Fruit fly (Drosophila melanogaster): ENCODE results near the gene Trax.

Trax gene

DNA sequence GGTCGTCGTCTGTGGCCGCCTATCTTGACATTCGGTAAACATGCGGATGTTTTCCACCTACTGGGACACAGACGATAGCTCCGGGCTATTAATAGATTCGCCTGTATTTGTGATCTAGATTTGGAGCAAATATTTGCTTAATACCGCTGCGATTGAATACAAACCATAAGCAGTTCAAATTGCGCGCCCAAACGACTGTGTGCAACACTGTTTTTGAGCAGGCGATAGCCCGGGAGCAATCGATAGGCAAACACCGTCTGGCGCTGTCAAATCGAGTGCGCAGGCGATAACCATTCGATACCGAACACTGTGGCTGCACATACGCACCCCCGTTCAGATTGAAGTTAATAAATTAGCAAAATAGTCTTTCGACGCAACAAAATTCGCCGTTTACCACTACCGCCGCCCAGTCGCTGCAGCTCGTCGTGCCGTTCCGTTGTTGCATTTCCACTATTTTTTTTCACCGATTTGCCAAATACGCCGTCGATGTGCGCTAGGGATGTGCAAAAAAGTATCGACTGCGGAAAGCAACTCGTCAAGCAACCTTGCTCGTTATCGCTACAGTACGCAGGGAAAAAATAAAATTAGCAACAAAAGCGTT lies 46.7 kb downstream of the Trax start, which contains the start of gene Atx2 (continued):
- no peak for TF ChIP-seq salr (GFP tag; optimal IDR thresholded peaks at IDR 0.05)
- TF ChIP-seq Gug (GFP tag; IDR thresholded peaks at IDR 0.05) = no peak
- peak; percentile 32 for TF ChIP-seq Smox (GFP tag; optimal IDR thresholded peaks at IDR 0.05)
- TF ChIP-seq CG3032 (tag; optimal IDR thresholded peaks at IDR 0.05) = no peak
- TF ChIP-seq CG31627 (GFP tag; optimal IDR thresholded peaks at IDR 0.05) = peak; percentile 27
- no peak for TF ChIP-seq ss (GFP tag; optimal IDR thresholded peaks at IDR 0.05)
- peak; percentile 1 for TF ChIP-seq CG3919 (GFP tag; optimal IDR thresholded peaks at IDR 0.05)
- no peak for TF ChIP-seq CG6854 (GFP tag; optimal IDR thresholded peaks at IDR 0.05)
- TF ChIP-seq Hr4 (GFP tag; optimal IDR thresholded peaks at IDR 0.05) = no peak
- no peak for TF ChIP-seq Sox15 (GFP tag; optimal IDR thresholded peaks at IDR 0.05)
- no peak for TF ChIP-seq CG4318 (GFP tag; optimal IDR thresholded peaks at IDR 0.05)
- peak; percentile 5 for TF ChIP-seq CG6792 (GFP tag; optimal IDR thresholded peaks at IDR 0.05)
- no peak for TF ChIP-seq vri (GFP tag; optimal IDR thresholded peaks at IDR 0.05)
- peak; percentile 15 for TF ChIP-seq Eip75B (GFP tag; optimal IDR thresholded peaks at IDR 0.05)
- no peak for TF ChIP-seq eg (GFP tag; IDR thresholded peaks at IDR 0.05)
- no peak for TF ChIP-seq CG11762 (GFP tag; optimal IDR thresholded peaks at IDR 0.05; ENCODE audit: insufficient read depth)
- peak; percentile 40 for TF ChIP-seq Hr39 (GFP tag; optimal IDR thresholded peaks at IDR 0.05)
- no peak for TF ChIP-seq CG34406 (GFP tag; optimal IDR thresholded peaks at IDR 0.05)
- no peak for TF ChIP-seq CG8632 (GFP tag; optimal IDR thresholded peaks at IDR 0.05)
- no peak for TF ChIP-seq CG8319 (GFP tag; optimal IDR thresholded peaks at IDR 0.05)
- TF ChIP-seq fkh (GFP tag; optimal IDR thresholded peaks at IDR 0.05) = peak; percentile 59
- TF ChIP-seq CG8119 (GFP tag; IDR thresholded peaks at IDR 0.05) = no peak
- no peak for TF ChIP-seq fd85E (GFP tag; optimal IDR thresholded peaks at IDR 0.05)
- TF ChIP-seq CG7368 (GFP tag; optimal IDR thresholded peaks at IDR 0.05) = peak; percentile 13
- TF ChIP-seq CG32006 (GFP tag; optimal IDR thresholded peaks at IDR 0.05) = no peak

DNA sequence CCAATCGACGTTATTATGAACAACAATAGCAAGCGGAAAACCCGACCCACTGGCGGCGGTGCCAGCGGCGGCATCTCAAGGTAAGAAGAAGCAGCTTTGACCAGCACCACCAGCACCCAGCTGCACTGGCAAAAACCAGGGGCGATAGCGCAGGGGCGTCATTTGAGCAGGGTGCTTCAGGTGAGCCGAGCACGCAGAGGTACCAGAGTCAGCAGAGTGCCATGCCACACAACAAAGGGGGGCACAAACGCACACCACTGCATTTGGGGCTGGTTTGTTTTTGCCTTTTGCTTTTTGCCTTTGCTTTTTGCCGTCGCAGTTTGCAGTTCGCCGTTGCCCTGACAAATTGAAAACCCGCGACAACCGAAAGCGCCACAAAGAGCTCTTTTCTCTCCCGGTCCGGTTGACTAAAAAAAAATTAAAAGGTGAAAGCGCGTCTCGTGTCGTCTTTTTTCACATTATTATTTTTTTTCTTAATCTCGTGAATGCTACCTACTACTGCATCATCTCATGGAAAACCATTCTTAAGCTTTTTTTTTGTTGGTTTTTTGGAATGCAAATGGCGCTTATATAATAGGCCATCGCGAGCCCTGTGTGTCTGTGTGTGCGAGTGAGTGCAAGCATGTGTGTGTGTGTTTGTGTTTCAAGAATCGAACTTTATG lies 47.7 kb downstream of the Trax start:
- TF ChIP-seq CG8632 (GFP tag; optimal IDR thresholded peaks at IDR 0.05) = no peak
- peak; percentile 23 for TF ChIP-seq net (GFP tag; optimal IDR thresholded peaks at IDR 0.05)
- TF ChIP-seq CG6276 (GFP tag; optimal IDR thresholded peaks at IDR 0.05) = no peak
- peak; percentile 15 for TF ChIP-seq Met (GFP tag; optimal IDR thresholded peaks at IDR 0.05)
- 0 out of 2 replicates have a peak, but pooled peaks have one; percentile 42 for TF ChIP-seq Gug (GFP tag; IDR thresholded peaks at IDR 0.05)
- no peak for TF ChIP-seq CG34406 (GFP tag; optimal IDR thresholded peaks at IDR 0.05)
- no peak for TF ChIP-seq Eip93F (GFP tag; optimal IDR thresholded peaks at IDR 0.05)
- TF ChIP-seq fkh (GFP tag; optimal IDR thresholded peaks at IDR 0.05) = no peak
- TF ChIP-seq vri (GFP tag; optimal IDR thresholded peaks at IDR 0.05) = peak; percentile 62
- TF ChIP-seq fd59A (GFP tag; optimal IDR thresholded peaks at IDR 0.05) = no peak
- no peak for TF ChIP-seq CG16779 (tag; optimal IDR thresholded peaks at IDR 0.05)
- TF ChIP-seq CG8119 (GFP tag; IDR thresholded peaks at IDR 0.05) = peak; percentile 60; the same call in 2 of the 3 replicates
- TF ChIP-seq pdm3 (GFP tag; optimal IDR thresholded peaks at IDR 0.05) = peak; percentile 1
- TF ChIP-seq esn (GFP tag; optimal IDR thresholded peaks at IDR 0.05) = peak; percentile 14
- peak; percentile 5 for TF ChIP-seq CG11762 (GFP tag; optimal IDR thresholded peaks at IDR 0.05; ENCODE audit: insufficient read depth)
- peak; percentile 79 for TF ChIP-seq svp (GFP tag)
- no peak for TF ChIP-seq spab (GFP tag; optimal IDR thresholded peaks at IDR 0.05)
- no peak for TF ChIP-seq lz (GFP tag; optimal IDR thresholded peaks at IDR 0.05)
- TF ChIP-seq CG6808 (GFP tag; optimal IDR thresholded peaks at IDR 0.05) = no peak
- TF ChIP-seq CG15336 (GFP tag; IDR thresholded peaks at IDR 0.05) = peak; percentile 64; the same call in 1 of the 2 replicates
- peak; percentile 41 for TF ChIP-seq Eip78C (GFP tag)
- TF ChIP-seq dac (GFP tag; optimal IDR thresholded peaks at IDR 0.05) = peak; percentile 40
- TF ChIP-seq Eip75B (GFP tag; optimal IDR thresholded peaks at IDR 0.05) = peak; percentile 26
- peak; percentile 43; the same call in 2 of the 3 replicates for TF ChIP-seq CG6163 (GFP tag; IDR thresholded peaks at IDR 0.05)
- no peak for TF ChIP-seq CG9139 (GFP tag; optimal IDR thresholded peaks at IDR 0.05)
- peak; percentile 13 for TF ChIP-seq OdsH (GFP tag; optimal IDR thresholded peaks at IDR 0.05)
- no peak for TF ChIP-seq CG10631 (GFP tag; optimal IDR thresholded peaks at IDR 0.05)
- TF ChIP-seq acj6 (GFP tag; optimal IDR thresholded peaks at IDR 0.05) = no peak
- no peak for TF ChIP-seq dsx (GFP tag; optimal IDR thresholded peaks at IDR 0.05; ENCODE audit: poor library complexity, severe bottlenecking)
- TF ChIP-seq CG7368 (GFP tag; optimal IDR thresholded peaks at IDR 0.05) = peak; percentile 4
- TF ChIP-seq Hr38 (GFP tag; optimal IDR thresholded peaks at IDR 0.05) = no peak
- TF ChIP-seq CG32006 (GFP tag; optimal IDR thresholded peaks at IDR 0.05) = peak; percentile 41
- TF ChIP-seq CG11902 (GFP tag; optimal IDR thresholded peaks at IDR 0.05) = no peak
